Worm (Caenorhabditis elegans) whole organism, L2 larva: ENCODE results near the gene fbxb-88.
"Not testable (repeated sequence)": the region's sequence is repeated elsewhere in the genome, so short reads cannot be mapped to it uniquely, and the experiment has no call there.

Experiments used
- C34F6.9 ChIP-seq: fragments of 150-350 bp; optimal IDR thresholded peaks from 2 replicates; lab custom pipeline; 2014; ENCODE audit warnings: missing biosample characterization, missing genetic modification characterization
- R02D3.7 ChIP-seq: fragments of 150-350 bp; optimal IDR thresholded peaks from 2 replicates; lab custom pipeline; 2014; ENCODE audit warnings: missing biosample characterization, missing genetic modification characterization
- ZK546.5 ChIP-seq: sonication (generic microtip); optimal IDR thresholded peaks from 2 replicates; lab custom pipeline; 2017; ENCODE audit warnings: missing biosample characterization, missing genetic modification characterization
- ama-1 ChIP-seq: fragments of 150-350 bp; optimal IDR thresholded peaks from 2 replicates; lab custom pipeline; 2018; ENCODE audit warnings: inconsistent platforms
- blmp-1 ChIP-seq: sonication (generic microtip); optimal IDR thresholded peaks from 2 replicates; lab custom pipeline; 2017; ENCODE audit warnings: missing genetic modification characterization, mild to moderate bottlenecking, missing compliant biosample characterization, antibody characterized with exemption, moderate library complexity; ENCODE audit not compliant: insufficient read depth
- ceh-16 ChIP-seq: fragments of 150-350 bp; optimal IDR thresholded peaks from 2 replicates; lab custom pipeline; 2014; ENCODE audit warnings: missing biosample characterization, missing genetic modification characterization
- crh-2 ChIP-seq: sonication (generic microtip); optimal IDR thresholded peaks from 2 replicates; lab custom pipeline; 2017; ENCODE audit warnings: missing biosample characterization, missing genetic modification characterization
- dmd-4 ChIP-seq: sonication (generic microtip); optimal IDR thresholded peaks from 2 replicates; lab custom pipeline; 2017; ENCODE audit warnings: missing biosample characterization, missing genetic modification characterization
- egl-27 ChIP-seq: sonication (generic microtip); optimal IDR thresholded peaks from 3 replicates; lab custom pipeline; 2017; ENCODE audit warnings: missing biosample characterization, missing genetic modification reagents, missing genetic modification characterization
- elt-1 ChIP-seq: fragments of 150-350 bp; optimal IDR thresholded peaks from 2 replicates; lab custom pipeline; 2014; ENCODE audit warnings: missing biosample characterization, missing genetic modification characterization
- elt-3 ChIP-seq: sonication (generic microtip); optimal IDR thresholded peaks from 2 replicates; lab custom pipeline; 2017; ENCODE audit warnings: missing biosample characterization, missing genetic modification characterization
- fos-1 ChIP-seq: fragments of 150-350 bp; optimal IDR thresholded peaks from 2 replicates; lab custom pipeline; 2014; ENCODE audit warnings: missing biosample characterization, missing genetic modification characterization
- lin-13 ChIP-seq: fragments of 150-350 bp; optimal IDR thresholded peaks from 2 replicates; lab custom pipeline; 2014; ENCODE audit warnings: missing biosample characterization, missing genetic modification reagents, missing genetic modification characterization
- mab-5 ChIP-seq: fragments of 150-350 bp; optimal IDR thresholded peaks from 2 replicates; lab custom pipeline; 2014; ENCODE audit warnings: missing biosample characterization, missing genetic modification characterization
- mbf-1 ChIP-seq: sonication (generic microtip); optimal IDR thresholded peaks from 2 replicates; lab custom pipeline; 2017; ENCODE audit warnings: missing biosample characterization, missing genetic modification characterization
- nhr-10 ChIP-seq: sonication (generic microtip); optimal IDR thresholded peaks from 2 replicates; lab custom pipeline; 2017; ENCODE audit warnings: missing biosample characterization, missing genetic modification characterization
- nhr-12 ChIP-seq: fragments of 150-350 bp; optimal IDR thresholded peaks from 2 replicates; lab custom pipeline; 2014; ENCODE audit warnings: missing biosample characterization, missing genetic modification characterization
- nhr-129 ChIP-seq: fragments of 150-350 bp; optimal IDR thresholded peaks from 2 replicates; lab custom pipeline; 2014; ENCODE audit warnings: missing biosample characterization, missing genetic modification characterization
- nhr-21 ChIP-seq: fragments of 150-350 bp; optimal IDR thresholded peaks from 2 replicates; lab custom pipeline; 2014; ENCODE audit warnings: missing biosample characterization, missing genetic modification characterization
- nhr-23 ChIP-seq: fragments of 150-350 bp; optimal IDR thresholded peaks from 2 replicates; lab custom pipeline; 2014; ENCODE audit warnings: missing biosample characterization, missing genetic modification reagents, missing genetic modification characterization
- nhr-25 ChIP-seq: fragments of 150-350 bp; sonication (generic microtip); optimal IDR thresholded peaks from 3 replicates; lab custom pipeline; 2014; ENCODE audit warnings: missing biosample characterization, missing genetic modification characterization
- sem-4 ChIP-seq: fragments of 150-350 bp; optimal IDR thresholded peaks from 2 replicates; lab custom pipeline; 2014; ENCODE audit warnings: missing biosample characterization, missing genetic modification reagents, missing genetic modification characterization
- skn-1 ChIP-seq: sonication (generic microtip); optimal IDR thresholded peaks from 2 replicates; lab custom pipeline; 2017; ENCODE audit warnings: missing biosample characterization, missing genetic modification characterization
- sma-9 ChIP-seq, 2 experiments: fragments of 150-350 bp in 1 of 2; sonication (generic microtip) in 1 of 2; optimal IDR thresholded peaks; 2 replicates each; lab custom pipeline; 2014 to 2016; ENCODE audit warnings: missing genetic modification characterization in 2 of 2, mild to moderate bottlenecking in 1 of 2, missing biosample characterization in 1 of 2, missing compliant biosample characterization in 1 of 2, missing genetic modification reagents in 1 of 2, moderate library complexity in 1 of 2
- snpc-4 ChIP-seq: fragments of 150-350 bp; optimal IDR thresholded peaks from 2 replicates; lab custom pipeline; 2014; ENCODE audit warnings: missing biosample characterization, missing genetic modification characterization
- unc-39 ChIP-seq: fragments of 150-350 bp; optimal IDR thresholded peaks from 2 replicates; lab custom pipeline; 2014; ENCODE audit warnings: missing biosample characterization, missing genetic modification characterization
- unc-62 ChIP-seq: fragments of 150-350 bp; optimal IDR thresholded peaks from 2 replicates; lab custom pipeline; 2014; ENCODE audit warnings: missing biosample characterization, missing genetic modification reagents, missing genetic modification characterization
- ztf-1 ChIP-seq: fragments of 200-800 bp; sonication (Bioruptor generic); conservative IDR thresholded peaks from 2 replicates; pipeline ENCODE4 v1.3.6; 2022; ENCODE audit warnings: missing genetic modification characterization, missing compliant biosample characterization
- ztf-11 ChIP-seq: sonication (generic microtip); optimal IDR thresholded peaks from 2 replicates; lab custom pipeline; 2017; ENCODE audit warnings: missing biosample characterization, missing genetic modification characterization

Gene fbxb-88

DNA sequence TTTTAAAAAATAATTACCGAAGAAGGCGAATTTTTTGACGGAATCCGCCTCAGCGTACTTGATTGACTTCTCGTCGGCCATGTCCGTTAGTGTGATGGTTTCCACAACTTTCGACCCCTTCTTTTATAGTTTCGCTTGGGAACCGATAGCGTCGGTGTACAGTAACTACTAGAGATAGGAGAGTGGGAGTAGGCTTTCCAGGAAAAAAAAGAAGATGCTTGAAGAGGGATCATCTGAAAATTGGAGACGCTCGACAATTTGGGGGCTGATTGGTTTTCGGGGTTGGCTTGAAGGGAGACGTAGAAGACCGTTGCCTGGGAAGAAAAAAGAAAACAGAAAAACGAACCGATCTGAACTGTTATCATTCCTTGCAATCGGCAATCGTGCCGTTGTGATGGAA, 43.0 kb upstream of the fbxb-88 start, which contains the start of gene col-20:
col-20 (minus strand) TSS at position 101 of the 400 bp plus-strand sequence.
- TF ChIP-seq crh-2 (no peak), ceh-16 (tag; lab: Kevin White, UChicago) (no peak), skn-1 (tag; lab: Kevin White, UChicago) (no peak), sem-4 (no peak), dmd-4 (tag; lab: Kevin White, UChicago) (no peak), blmp-1 (tag; lab: Kevin White, UChicago) (no peak)

DNA sequence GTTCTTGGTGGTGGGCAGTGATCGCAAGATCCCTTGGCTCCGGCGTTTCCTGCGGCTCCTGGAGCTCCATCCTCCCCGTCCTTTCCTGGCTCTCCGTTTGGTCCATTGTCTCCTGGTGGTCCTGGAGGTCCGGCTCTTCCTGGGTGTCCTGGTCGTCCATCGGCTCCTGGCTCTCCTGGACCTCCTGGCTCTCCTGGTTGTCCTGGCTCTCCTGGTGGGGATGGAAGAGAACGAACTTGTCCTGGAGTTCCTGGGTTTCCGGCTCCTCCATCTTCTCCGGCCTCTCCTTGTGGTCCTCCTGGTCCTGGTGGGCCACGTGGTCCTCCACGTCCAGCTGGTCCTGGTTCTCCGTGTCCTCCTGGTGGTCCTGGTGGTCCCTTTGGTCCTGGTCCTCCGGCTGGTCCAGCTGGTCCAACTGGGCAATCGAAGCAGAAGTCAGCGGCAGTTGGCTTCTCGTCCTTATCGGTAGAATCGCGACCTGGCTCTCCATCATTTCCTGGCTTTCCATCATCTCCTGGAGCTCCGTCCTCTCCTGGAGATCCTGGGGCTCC, 42.2 kb upstream of the fbxb-88 start:
- no peak for TF ChIP-seq sma-9 (GFP tag; optimal IDR thresholded peaks at IDR 0.05; lab: Kevin White, UChicago)
- no peak for TF ChIP-seq sma-9 (tag; optimal IDR thresholded peaks at IDR 0.05; lab: Kevin White, UChicago)
- no peak for TF ChIP-seq nhr-10
- TF ChIP-seq unc-39 (tag; lab: Kevin White, UChicago): no peak
- TF ChIP-seq snpc-4 (tag; lab: Kevin White, UChicago): no peak
- no peak for TF ChIP-seq egl-27

DNA sequence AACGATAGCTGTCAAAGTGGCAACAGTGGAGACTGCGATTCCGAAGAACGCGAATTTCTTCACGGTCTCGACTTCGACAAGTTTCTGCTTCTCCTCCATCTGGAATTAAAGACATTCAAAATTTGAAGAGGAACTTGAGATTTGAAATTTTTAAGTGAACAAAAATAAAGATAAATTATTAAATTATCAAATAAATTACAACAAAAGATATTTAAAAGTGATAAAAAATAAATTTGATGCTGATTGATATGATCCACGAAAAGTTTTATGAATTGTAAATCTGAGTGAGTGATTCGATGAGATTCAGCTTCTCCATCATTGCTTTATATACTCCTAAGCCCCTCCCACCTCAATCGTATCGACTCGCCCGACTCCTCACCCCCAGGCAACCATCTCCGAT, 39.8 kb upstream of the fbxb-88 start, which contains the start of gene col-17:
col-17 (minus strand) TSS at position 101 of the 400 bp plus-strand sequence.
- no peak for TF ChIP-seq nhr-21 (tag; lab: Kevin White, UChicago)
- TF ChIP-seq R02D3.7 (tag; lab: Kevin White, UChicago): no peak
- no peak for TF ChIP-seq nhr-10

DNA sequence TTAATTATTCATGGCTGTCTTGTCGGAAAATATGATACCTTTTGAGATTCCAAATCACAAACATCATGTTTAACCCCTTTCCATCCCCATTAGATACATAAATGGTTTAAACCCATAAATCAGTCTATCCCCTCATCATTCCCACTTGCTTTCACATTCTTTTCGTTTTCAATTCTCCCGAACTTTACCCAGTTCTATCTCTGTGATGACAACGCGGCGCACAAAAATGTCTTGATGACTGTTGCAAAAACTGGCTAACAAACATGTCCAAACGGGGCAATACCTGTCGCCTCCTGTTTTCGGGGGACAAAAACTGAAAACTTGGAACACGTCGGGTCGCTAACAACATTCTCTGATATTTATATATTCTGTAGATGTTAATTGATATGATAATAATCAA, 38.4 kb upstream of the fbxb-88 start:
- no peak for TF ChIP-seq nhr-12 (tag; lab: Kevin White, UChicago)
- TF ChIP-seq ZK546.5: no peak
- peak; percentile 56 for TF ChIP-seq unc-62 (GFP tag; lab: Kevin White, UChicago)
- no peak for TF ChIP-seq lin-13
- no peak for TF ChIP-seq nhr-23
- peak; percentile 47 for TF ChIP-seq nhr-25 (tag; lab: Kevin White, UChicago)
- TF ChIP-seq fos-1 (tag; lab: Kevin White, UChicago): peak; percentile 27
- TF ChIP-seq blmp-1 (tag; lab: Kevin White, UChicago): peak; percentile 67
- no peak for TF ChIP-seq ceh-16 (tag; lab: Kevin White, UChicago)
- TF ChIP-seq dmd-4 (tag; lab: Kevin White, UChicago): no peak
- no peak for TF ChIP-seq elt-1 (tag; lab: Kevin White, UChicago)
- no peak for TF ChIP-seq nhr-10
- no peak for TF ChIP-seq ztf-1 (GFP tag; lab: Robert Waterston, UW)
- TF ChIP-seq elt-3 (tag; lab: Kevin White, UChicago): peak; percentile 41
- peak; percentile 81 for TF ChIP-seq ama-1 (lab: Kevin White, UChicago)
- TF ChIP-seq nhr-21 (tag; lab: Kevin White, UChicago): peak; percentile 84
- no peak for TF ChIP-seq nhr-129 (tag; lab: Kevin White, UChicago)
- no peak for TF ChIP-seq sma-9 (GFP tag; optimal IDR thresholded peaks at IDR 0.05; lab: Kevin White, UChicago)
- TF ChIP-seq sma-9 (tag; optimal IDR thresholded peaks at IDR 0.05; lab: Kevin White, UChicago): no peak

DNA sequence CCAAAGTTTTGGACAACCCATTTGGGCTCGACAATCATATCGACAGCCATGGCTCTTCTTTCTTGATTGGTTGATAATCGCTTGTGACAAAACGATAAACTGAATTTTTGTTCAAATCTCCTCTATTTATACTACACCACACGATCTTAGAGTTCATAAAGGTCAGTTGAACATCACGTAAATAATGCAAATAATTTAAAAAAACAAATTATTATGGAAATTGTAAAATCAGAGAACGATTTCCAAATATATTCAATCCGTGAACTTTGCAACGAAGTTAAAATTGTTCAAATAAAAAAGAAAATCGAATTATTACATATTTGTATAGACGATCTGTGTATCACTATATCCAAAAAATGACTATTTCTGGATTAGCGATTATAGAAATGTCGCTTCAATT, 35.7 kb upstream of the fbxb-88 start, which contains the start of the genes mpst-4 and F11G11.14:
mpst-4 (minus strand) TSS at position 101 of the 400 bp plus-strand sequence.
F11G11.14 (plus strand) TSS at position 325 of the 400 bp plus-strand sequence.
- TF ChIP-seq C34F6.9 (tag; lab: Kevin White, UChicago): no peak
- TF ChIP-seq ztf-1 (GFP tag; lab: Robert Waterston, UW): no peak
- no peak for TF ChIP-seq nhr-23
- TF ChIP-seq ztf-11 (tag; lab: Kevin White, UChicago): no peak
- no peak for TF ChIP-seq mbf-1

DNA sequence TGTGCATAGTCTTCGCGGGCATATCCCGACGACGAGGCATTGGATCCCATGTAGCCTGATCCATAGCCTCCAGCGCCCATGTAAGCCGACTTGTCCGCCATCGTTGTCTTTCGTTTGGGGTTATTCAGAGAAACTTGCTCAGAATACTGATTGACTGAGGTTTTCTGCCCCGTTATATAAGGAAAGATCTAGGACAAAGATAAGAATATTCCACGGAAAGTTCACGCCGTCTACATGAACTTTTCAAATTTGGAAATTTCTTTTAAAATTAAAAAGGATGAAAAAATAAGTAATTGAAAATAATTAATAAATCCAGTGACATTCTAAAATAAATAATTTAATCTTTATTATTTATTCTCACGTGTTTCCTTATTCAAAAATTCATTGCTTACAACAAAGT, 32.6 kb upstream of the fbxb-88 start, which contains the start of the genes nspd-5 and F11G11.4:
nspd-5 (minus strand) TSS at position 101 of the 400 bp plus-strand sequence.
F11G11.4 (plus strand) TSS at position 335 of the 400 bp plus-strand sequence.
- not testable (repeated sequence) for TF ChIP-seq mab-5, unc-39, nhr-25 (tag; lab: Kevin White, UChicago)
